Fruit fly (Drosophila melanogaster) whole organism, embryonic: ENCODE data around the gene Rpn1.

Experiments
- Ada2b ChIP-seq: fragments of 200-800 bp; sonication (Bioruptor generic); IDR thresholded peaks from 2 replicates; pipeline ENCODE4 v1.3.6; 2022; ENCODE audit warnings: missing biosample characterization, missing genetic modification characterization
- Atf6 ChIP-seq: fragments of 200-800 bp; sonication (Bioruptor generic); IDR thresholded peaks from 2 replicates; pipeline ENCODE4 v1.3.6; 2022; ENCODE audit warnings: missing biosample characterization, missing genetic modification characterization
- Bgb ChIP-seq: fragments of 200-800 bp; sonication (Bioruptor generic); IDR thresholded peaks from 2 replicates; pipeline ENCODE4 v1.3.6; 2022; ENCODE audit warnings: missing biosample characterization, missing genetic modification characterization; ENCODE audit not compliant: partially characterized antibody
- BtbVII ChIP-seq: fragments of 200-800 bp; sonication (Bioruptor generic); optimal IDR thresholded peaks from 3 replicates; lab custom pipeline; 2017; ENCODE audit warnings: missing biosample characterization, mild to moderate bottlenecking, missing genetic modification characterization
- CG11504 ChIP-seq: fragments of 200-800 bp; sonication (Bioruptor generic); optimal IDR thresholded peaks from 3 replicates; lab custom pipeline; 2019; ENCODE audit warnings: missing biosample characterization, mild to moderate bottlenecking, missing genetic modification characterization, moderate library complexity
- CG12769 ChIP-seq: fragments of 200-800 bp; sonication (Bioruptor generic); optimal IDR thresholded peaks from 2 replicates; lab custom pipeline; 2019; ENCODE audit warnings: missing biosample characterization, mild to moderate bottlenecking, missing genetic modification characterization, moderate library complexity
- CG13894 ChIP-seq: fragments of 200-800 bp; sonication (Bioruptor generic); optimal IDR thresholded peaks from 3 replicates; lab custom pipeline; 2018; ENCODE audit warnings: missing biosample characterization, mild to moderate bottlenecking, missing genetic modification characterization, moderate library complexity
- CG14965 ChIP-seq: fragments of 200-800 bp; sonication (Bioruptor generic); optimal IDR thresholded peaks from 2 replicates; lab custom pipeline; 2016; ENCODE audit warnings: missing biosample characterization, missing genetic modification characterization, borderline replicate concordance
- CG15269 ChIP-seq: fragments of 200-800 bp; sonication (Bioruptor generic); optimal IDR thresholded peaks from 2 replicates; lab custom pipeline; 2018; ENCODE audit warnings: missing biosample characterization, mild to moderate bottlenecking, missing genetic modification characterization, moderate library complexity
- CG15514 ChIP-seq: fragments of 200-800 bp; sonication (Bioruptor generic); optimal IDR thresholded peaks from 3 replicates; lab custom pipeline; 2017; ENCODE audit warnings: missing biosample characterization, missing genetic modification characterization, mild to moderate bottlenecking, moderate library complexity, missing genetic modification reagents
- CG15601 ChIP-seq: fragments of 200-800 bp; sonication (Bioruptor generic); optimal IDR thresholded peaks from 3 replicates; lab custom pipeline; 2019; ENCODE audit warnings: missing biosample characterization, mild to moderate bottlenecking, missing genetic modification characterization, moderate library complexity
- CG1603 ChIP-seq: fragments of 200-800 bp; sonication (Bioruptor generic); optimal IDR thresholded peaks from 2 replicates; lab custom pipeline; 2019; ENCODE audit warnings: missing biosample characterization, mild to moderate bottlenecking, missing genetic modification characterization, moderate library complexity
- CG2875 ChIP-seq: fragments of 200-800 bp; sonication (Bioruptor generic); optimal IDR thresholded peaks from 2 replicates; lab custom pipeline; 2017; ENCODE audit warnings: missing biosample characterization, mild to moderate bottlenecking, missing genetic modification characterization, missing genetic modification reagents
- CG34224 ChIP-seq: fragments of 200-800 bp; sonication (Bioruptor generic); IDR thresholded peaks from 3 replicates; pipeline ENCODE4 v1.3.6; 2022; ENCODE audit warnings: missing biosample characterization, missing genetic modification characterization; ENCODE audit not compliant: partially characterized antibody
- CG34376 ChIP-seq: fragments of 200-800 bp; sonication (Bioruptor generic); optimal IDR thresholded peaks from 2 replicates; lab custom pipeline; 2018; ENCODE audit warnings: missing biosample characterization, mild to moderate bottlenecking, missing genetic modification characterization
- CG3847 ChIP-seq: fragments of 200-800 bp; sonication (Bioruptor generic); IDR thresholded peaks from 2 replicates; pipeline ENCODE4 v1.3.6; 2022; ENCODE audit warnings: missing biosample characterization, missing genetic modification characterization
- CG6854 ChIP-seq: fragments of 200-800 bp; sonication (Bioruptor generic); optimal IDR thresholded peaks from 3 replicates; lab custom pipeline; 2017; ENCODE audit warnings: missing biosample characterization, mild to moderate bottlenecking, missing genetic modification characterization
- CG7963 ChIP-seq: fragments of 200-800 bp; sonication (Bioruptor generic); IDR thresholded peaks from 3 replicates; pipeline ENCODE4 v1.3.6; 2022; ENCODE audit warnings: missing biosample characterization, missing genetic modification characterization; ENCODE audit not compliant: partially characterized antibody
- CG8359 ChIP-seq: fragments of 200-800 bp; sonication (Bioruptor generic); optimal IDR thresholded peaks from 2 replicates; lab custom pipeline; 2017; ENCODE audit warnings: missing biosample characterization, mild to moderate bottlenecking, missing genetic modification characterization, borderline replicate concordance
- CrebB ChIP-seq: fragments of 200-800 bp; sonication (Bioruptor generic); optimal IDR thresholded peaks from 3 replicates; lab custom pipeline; 2018; ENCODE audit warnings: missing biosample characterization, mild to moderate bottlenecking, missing genetic modification characterization
- Doc3 ChIP-seq: fragments of 200-800 bp; sonication (Bioruptor generic); IDR thresholded peaks from 3 replicates; pipeline ENCODE4 v1.3.6; 2022; ENCODE audit warnings: missing biosample characterization, missing genetic modification characterization; ENCODE audit not compliant: partially characterized antibody
- ERR ChIP-seq: fragments of 200-800 bp; sonication (Bioruptor generic); optimal IDR thresholded peaks from 2 replicates; lab custom pipeline; 2016; ENCODE audit warnings: missing biosample characterization, missing genetic modification characterization
- Fer2 ChIP-seq: fragments of 200-800 bp; sonication (Bioruptor generic); optimal IDR thresholded peaks from 2 replicates; lab custom pipeline; 2018; ENCODE audit warnings: missing biosample characterization, mild to moderate bottlenecking, missing genetic modification characterization, moderate library complexity
- HLH54F ChIP-seq: fragments of 200-800 bp; sonication (Bioruptor generic); optimal IDR thresholded peaks from 3 replicates; lab custom pipeline; 2016; ENCODE audit warnings: missing biosample characterization, missing genetic modification characterization
- Hey ChIP-seq: fragments of 200-800 bp; sonication (Bioruptor generic); optimal IDR thresholded peaks from 3 replicates; lab custom pipeline; 2018; ENCODE audit warnings: missing biosample characterization, mild to moderate bottlenecking, missing genetic modification characterization
- Hmr ChIP-seq: fragments of 200-800 bp; sonication (Bioruptor generic); optimal IDR thresholded peaks from 3 replicates; lab custom pipeline; 2017; ENCODE audit warnings: mild to moderate bottlenecking, missing biosample characterization, missing genetic modification reagents, missing genetic modification characterization
- Pdp1 ChIP-seq, 2 experiments: fragments of 200-800 bp; sonication (Bioruptor generic); optimal IDR thresholded peaks; 3 replicates each; lab custom pipeline; 2016; ENCODE audit warnings: missing biosample characterization in 2 of 2, missing genetic modification characterization in 2 of 2, mild to moderate bottlenecking in 1 of 2, moderate library complexity in 1 of 2
- Trl ChIP-seq, 3 experiments: fragments of >200 bp in 2 of 3; fragments of 200-800 bp in 1 of 3; sonication (Bioruptor generic) in 1 of 3; optimal IDR thresholded peaks; 2 replicates in 1 of 3; 3 replicates in 2 of 3; lab custom pipeline; 2016 to 2017; ENCODE audit warnings: missing biosample characterization in 1 of 3, missing genetic modification characterization in 1 of 3
- chm ChIP-seq: fragments of 200-800 bp; sonication (Bioruptor generic); IDR thresholded peaks from 2 replicates; pipeline ENCODE4 v1.3.6; 2022; ENCODE audit warnings: missing biosample characterization, missing genetic modification characterization
- crp ChIP-seq, 2 experiments: fragments of 200-800 bp; sonication (Bioruptor generic); optimal IDR thresholded peaks; 2 replicates in 1 of 2; 3 replicates in 1 of 2; lab custom pipeline; 2017; ENCODE audit warnings: missing biosample characterization in 2 of 2, missing genetic modification characterization in 2 of 2, mild to moderate bottlenecking in 1 of 2, moderate library complexity in 1 of 2
- dysf ChIP-seq: fragments of 200-800 bp; sonication (Bioruptor generic); IDR thresholded peaks from 3 replicates; pipeline ENCODE4 v1.3.6; 2022; ENCODE audit warnings: missing biosample characterization, missing genetic modification characterization
- ftz-f1 ChIP-seq: fragments of 200-800 bp; sonication (Bioruptor generic); optimal IDR thresholded peaks from 2 replicates; lab custom pipeline; 2016; ENCODE audit warnings: missing biosample characterization, missing genetic modification characterization
- hkb ChIP-seq, 2 experiments: fragments of 200-800 bp in 1 of 2; fragments of >200 bp in 1 of 2; sonication (Bioruptor generic) in 1 of 2; IDR thresholded peaks in 1 of 2; optimal IDR thresholded peaks in 1 of 2; 2 replicates each; pipeline versions ENCODE4 v1.3.6 to Lab custom; 2017 to 2022; ENCODE audit warnings: missing biosample characterization in 1 of 2, missing genetic modification characterization in 1 of 2
- insv ChIP-seq, 2 experiments: fragments of 200-800 bp; sonication (Bioruptor generic); optimal IDR thresholded peaks; 3 replicates each; lab custom pipeline; 2016 to 2018; ENCODE audit warnings: missing biosample characterization in 2 of 2, missing genetic modification characterization in 2 of 2
- luna ChIP-seq: fragments of 200-800 bp; sonication (Bioruptor generic); optimal IDR thresholded peaks from 2 replicates; lab custom pipeline; 2016; ENCODE audit warnings: missing biosample characterization, missing genetic modification characterization
- mirr ChIP-seq: fragments of 200-800 bp; sonication (Bioruptor generic); optimal IDR thresholded peaks from 3 replicates; lab custom pipeline; 2018; ENCODE audit warnings: missing biosample characterization, mild to moderate bottlenecking, missing genetic modification characterization
- nau ChIP-seq: fragments of 200-800 bp; sonication (Bioruptor generic); optimal IDR thresholded peaks from 3 replicates; lab custom pipeline; 2017; ENCODE audit warnings: missing biosample characterization, mild to moderate bottlenecking, missing genetic modification characterization, missing genetic modification reagents
- odd ChIP-seq: fragments of 200-800 bp; sonication (Bioruptor generic); optimal IDR thresholded peaks from 2 replicates; lab custom pipeline; 2017; ENCODE audit warnings: missing biosample characterization, mild to moderate bottlenecking, missing genetic modification characterization
- pan ChIP-seq, 4 experiments: fragments of >200 bp in 3 of 4; fragments of 200-800 bp in 1 of 4; sonication (Bioruptor generic) in 1 of 4; optimal IDR thresholded peaks in 3 of 4; IDR thresholded peaks in 1 of 4; 2 replicates each; pipeline versions ENCODE4 v1.3.6 to Lab custom; 2017 to 2022; ENCODE audit warnings: missing biosample characterization in 2 of 4, missing genetic modification characterization in 2 of 4, mixed read lengths in 1 of 4
- rib ChIP-seq: fragments of 200-800 bp; sonication (Bioruptor generic); IDR thresholded peaks from 2 replicates; pipeline ENCODE4 v1.3.6; 2022; ENCODE audit warnings: missing biosample characterization, missing genetic modification characterization
- sd ChIP-seq: fragments of 200-800 bp; sonication (Bioruptor generic); optimal IDR thresholded peaks from 3 replicates; lab custom pipeline; 2018; ENCODE audit warnings: missing biosample characterization, mild to moderate bottlenecking, missing genetic modification characterization, moderate library complexity
- seq ChIP-seq: fragments of 200-800 bp; sonication (Bioruptor generic); IDR thresholded peaks from 2 replicates; pipeline ENCODE4 v1.3.6; 2022; ENCODE audit warnings: missing biosample characterization, missing genetic modification characterization
- sna ChIP-seq: fragments of 200-800 bp; sonication (Bioruptor generic); IDR thresholded peaks from 2 replicates; pipeline ENCODE4 v1.3.6; 2022; ENCODE audit warnings: missing biosample characterization, missing genetic modification characterization; ENCODE audit not compliant: partially characterized antibody
- stc ChIP-seq: fragments of 200-800 bp; sonication (Bioruptor generic); IDR thresholded peaks from 2 replicates; pipeline ENCODE4 v1.3.6; 2022; ENCODE audit warnings: missing biosample characterization, missing genetic modification characterization
- sug ChIP-seq: fragments of 200-800 bp; optimal IDR thresholded peaks from 2 replicates; lab custom pipeline; 2019; ENCODE audit warnings: missing biosample characterization, mild to moderate bottlenecking, missing genetic modification characterization, moderate library complexity
- zen ChIP-seq: fragments of 200-800 bp; sonication (Bioruptor generic); optimal IDR thresholded peaks from 3 replicates; lab custom pipeline; 2018; ENCODE audit warnings: missing biosample characterization, mild to moderate bottlenecking, missing genetic modification characterization, moderate library complexity

Rpn1 gene

dm6 chr3L:19939024-19939423 is 24.2 kb downstream of the Rpn1 start, which contains the start of gene Ac76E (continued):
- TF ChIP-seq odd (GFP tag; lab: Kevin White, UChicago): no peak
- peak; percentile 99 for TF ChIP-seq CG8359 (GFP tag; lab: Kevin White, UChicago)
- peak in 1 of 2 experiments; percentile 81 for TF ChIP-seq insv (GFP tag; optimal IDR thresholded peaks at IDR 0.05; lab: Kevin White, UChicago)
- 0 out of 2 replicates have a peak, but pooled peaks have one; percentile 23 for TF ChIP-seq sna
- TF ChIP-seq CrebB (tag; lab: Kevin White, UChicago): peak; percentile 15
- no peak; the same call in 2 of the 3 replicates for TF ChIP-seq dysf
- peak; percentile 36 for TF ChIP-seq ERR (GFP tag; lab: Kevin White, UChicago)
- TF ChIP-seq CG15269 (tag; lab: Kevin White, UChicago): peak; percentile 4
- TF ChIP-seq sug (tag; lab: Kevin White, UChicago): peak; percentile 24
- TF ChIP-seq CG6854: peak; percentile 15
- peak; percentile 67 to 92 for TF ChIP-seq Trl (optimal IDR thresholded peaks at IDR 0.05; lab: Kevin White, UChicago)
- TF ChIP-seq Trl (GFP tag; optimal IDR thresholded peaks at IDR 0.05; lab: Kevin White, UChicago): no peak
- peak; percentile 67 for TF ChIP-seq Bgb (GFP tag; lab: Robert Waterston, UW)
- TF ChIP-seq ftz-f1 (GFP tag; lab: Kevin White, UChicago): peak; percentile 93
- TF ChIP-seq CG34376 (GFP tag; lab: Kevin White, UChicago): peak; percentile 30
- peak in 1 of 2 experiments; percentile 32 for TF ChIP-seq Pdp1 (GFP tag; optimal IDR thresholded peaks at IDR 0.05; lab: Kevin White, UChicago)
- peak; percentile 35; the same call in 1 of the 2 replicates for TF ChIP-seq seq (GFP tag; lab: Robert Waterston, UW)
- TF ChIP-seq CG1603: no peak
- TF ChIP-seq CG14965 (GFP tag; lab: Kevin White, UChicago): no peak
- TF ChIP-seq luna (GFP tag; lab: Kevin White, UChicago): peak; percentile 23
- no peak for TF ChIP-seq CG2875
- peak; percentile 62 for TF ChIP-seq mirr
- no peak for TF ChIP-seq HLH54F (GFP tag; lab: Kevin White, UChicago)
- TF ChIP-seq BtbVII (GFP tag; lab: Kevin White, UChicago): peak; percentile 11
- TF ChIP-seq rib: peak; percentile 68
- no peak for TF ChIP-seq Hey (tag; lab: Kevin White, UChicago)
- TF ChIP-seq CG3847 (GFP tag; lab: Robert Waterston, UW): 0 out of 2 replicates have a peak, but pooled peaks have one; percentile 7
- peak; percentile 19; the same call in 1 of the 2 replicates for TF ChIP-seq stc (GFP tag; lab: Robert Waterston, UW)
- no peak for TF ChIP-seq pan (optimal IDR thresholded peaks at IDR 0.05; lab: Kevin White, UChicago)
- peak in 1 of 2 experiments; percentile 17 for TF ChIP-seq pan (GFP tag; optimal IDR thresholded peaks at IDR 0.05 in 1 of 2, IDR thresholded peaks at IDR 0.05 in 1 of 2)
- no peak for TF ChIP-seq hkb (optimal IDR thresholded peaks at IDR 0.05; lab: Kevin White, UChicago)
- TF ChIP-seq hkb (GFP tag; IDR thresholded peaks at IDR 0.05; lab: Robert Waterston, UW): peak; percentile 36; the same call in 1 of the 2 replicates
- TF ChIP-seq CG15601: no peak
- TF ChIP-seq CG11504: peak; percentile 100
- 0 out of 3 replicates have a peak, but pooled peaks have one; percentile 13 for TF ChIP-seq CG34224
- TF ChIP-seq Fer2 (tag; lab: Kevin White, UChicago): no peak
- no peak for TF ChIP-seq Ada2b (GFP tag; lab: Robert Waterston, UW)
- no peak for TF ChIP-seq crp (GFP tag; optimal IDR thresholded peaks at IDR 0.05; lab: Kevin White, UChicago)
- TF ChIP-seq Doc3 (GFP tag; lab: Robert Waterston, UW): no peak
- TF ChIP-seq zen (tag; lab: Kevin White, UChicago): no peak
- TF ChIP-seq CG13894: peak; percentile 9
- peak; percentile 11; the same call in 1 of the 3 replicates for TF ChIP-seq CG7963 (GFP tag; lab: Robert Waterston, UW)
- peak; percentile 25 for TF ChIP-seq sd (tag; lab: Kevin White, UChicago)
- peak; percentile 28 for TF ChIP-seq nau (GFP tag; lab: Kevin White, UChicago)
- peak; percentile 36 for TF ChIP-seq Hmr (GFP tag; lab: Kevin White, UChicago)
- peak; percentile 34; the same call in 1 of the 2 replicates for TF ChIP-seq chm (GFP tag; lab: Robert Waterston, UW)
- TF ChIP-seq CG15514 (GFP tag; lab: Kevin White, UChicago): peak; percentile 37
- peak; percentile 64 for TF ChIP-seq Atf6 (GFP tag; lab: Robert Waterston, UW)
- TF ChIP-seq CG12769 (tag; lab: Kevin White, UChicago): peak; percentile 65
